Worm (Caenorhabditis elegans) whole organism, L4/young adult: Measurements from ENCODE around the gene F38B6.3.

ENCODE experiments used
- W03F9.2 ChIP-seq: fragments of 150-350 bp; optimal IDR thresholded peaks from 2 replicates; lab custom pipeline; 2014; ENCODE audit warnings: missing biosample characterization, missing genetic modification characterization
- dao-5 ChIP-seq: sonication (generic microtip); optimal IDR thresholded peaks from 2 replicates; lab custom pipeline; 2016; ENCODE audit warnings: missing genotype, missing genetic modification characterization, moderate library complexity, missing compliant biosample characterization
- him-1 ChIP-seq: sonication (generic microtip); optimal IDR thresholded peaks from 2 replicates; lab custom pipeline; 2016; ENCODE audit warnings: missing genotype, missing genetic modification reagents, missing genetic modification characterization, missing compliant biosample characterization

DNA sequence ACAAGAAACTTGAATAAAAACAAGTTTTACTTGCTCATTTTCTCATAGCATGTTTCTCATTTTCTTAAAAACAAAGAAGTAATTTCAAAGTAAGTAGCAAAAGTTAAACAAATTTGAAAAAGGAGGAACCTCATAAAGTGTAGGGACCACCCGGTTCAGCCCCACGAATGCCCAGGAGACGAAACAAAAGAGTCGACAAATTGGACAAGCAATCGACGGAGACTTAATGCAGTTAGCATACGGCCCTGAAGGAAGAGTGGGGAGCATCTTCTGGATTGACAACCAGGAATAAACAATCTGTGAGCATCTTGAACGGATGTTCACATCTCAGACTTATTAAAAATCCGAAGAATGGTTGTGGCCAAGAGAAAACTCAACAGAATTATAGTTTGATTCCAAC is 1.8 kb upstream of the F38B6.3 start:
- TF ChIP-seq him-1 (tag; lab: Kevin White, UChicago) (no peak), W03F9.2 (tag; lab: Kevin White, UChicago) (no peak), dao-5 (tag; lab: Kevin White, UChicago) (no peak)
